Fruit fly (Drosophila melanogaster): ENCODE results near the gene HP1D3csd.

DNA sequence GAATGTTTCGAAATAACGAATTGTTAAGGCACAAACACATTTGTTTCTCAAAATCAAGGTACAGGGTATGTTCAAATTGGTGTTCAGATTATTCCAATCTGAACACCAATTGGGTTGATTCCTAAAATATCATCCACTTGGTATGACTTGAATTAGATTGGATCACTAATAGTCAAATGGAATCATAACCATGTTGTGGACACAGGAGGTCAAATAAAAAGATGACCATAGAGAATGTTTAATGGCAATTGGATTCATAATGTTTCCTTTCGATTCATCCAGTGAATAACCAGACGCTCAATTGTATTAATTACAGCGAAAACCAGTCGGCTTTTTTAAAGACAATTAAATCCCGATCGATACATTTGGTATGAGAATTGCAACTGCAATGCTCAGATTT is 1.0 kb downstream of the HP1D3csd start:
- no peak for TF ChIP-seq CG13287 (GFP tag; IDR thresholded peaks at IDR 0.05; ENCODE audit: partially characterized antibody)
- no peak for TF ChIP-seq Tbp (GFP tag; optimal IDR thresholded peaks at IDR 0.05)
- TF ChIP-seq vfl (GFP tag; optimal IDR thresholded peaks at IDR 0.05): no peak
- TF ChIP-seq CG3847 (GFP tag; IDR thresholded peaks at IDR 0.05): no peak
